Worm (Caenorhabditis elegans): ENCODE measurements around the gene K08E5.6.

Gene K08E5.6

DNA sequence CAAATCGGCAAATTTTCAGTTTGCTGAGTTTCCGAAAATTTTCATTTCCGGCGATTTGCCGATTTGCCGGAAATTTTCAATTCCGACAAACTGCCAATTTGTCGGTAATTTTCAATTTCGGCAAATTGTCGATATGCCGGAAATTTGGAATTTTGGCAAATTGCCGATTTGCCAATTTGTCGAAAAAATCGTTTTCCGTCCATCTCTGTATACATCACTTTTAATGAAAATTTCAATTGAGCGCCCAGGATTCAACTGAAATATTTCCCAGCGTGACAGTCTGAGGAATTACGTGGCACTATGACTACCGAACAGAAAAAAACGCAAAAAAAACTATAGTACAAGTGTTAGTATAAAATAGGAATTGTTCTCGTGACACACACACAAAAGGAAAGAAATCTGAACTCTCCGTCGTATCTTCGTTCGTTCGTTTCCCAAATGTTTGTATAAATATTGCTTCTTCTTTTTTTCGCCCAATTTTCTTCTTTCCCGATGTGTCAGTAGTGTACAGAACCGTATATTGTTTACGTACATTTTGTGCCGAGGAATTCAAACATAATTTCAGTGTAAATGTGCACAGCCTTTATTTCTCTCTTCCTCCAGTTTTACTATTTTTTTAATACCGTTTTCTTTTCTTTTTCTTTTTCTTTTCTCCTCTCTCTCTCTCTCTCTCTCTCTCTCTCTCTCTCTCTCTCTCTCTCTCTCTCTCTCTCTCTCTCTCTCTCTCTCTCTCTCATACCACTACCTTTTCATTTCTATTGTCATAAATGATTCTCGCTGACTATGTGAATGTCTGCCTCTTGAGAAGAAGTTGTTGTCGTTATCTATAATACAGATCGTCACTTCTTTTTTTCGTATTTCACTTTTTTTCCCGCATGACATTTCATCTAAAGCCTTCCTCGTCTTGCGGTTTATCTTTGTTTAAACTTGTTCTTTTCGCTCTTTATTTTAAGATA lies 8.1 kb upstream of the K08E5.6 start (continued):
- no peak for TF ChIP-seq efl-1 (GFP tag; optimal IDR thresholded peaks at IDR 0.05)
- TF ChIP-seq C17E4.6 (GFP tag; IDR thresholded peaks at IDR 0.05), result no peak
- peak; percentile 27; the same call in 1 of the 2 replicates for TF ChIP-seq dox-1 (GFP tag; IDR thresholded peaks at IDR 0.05)

ce11 chrIII:10134517-10134916 lies 6.3 kb upstream of the K08E5.6 start:
- TF ChIP-seq let-607 (tag; optimal IDR thresholded peaks at IDR 0.05) (no peak), ztf-3 (GFP tag; optimal IDR thresholded peaks at IDR 0.05) (no peak), nhr-179 (tag; optimal IDR thresholded peaks at IDR 0.05) (no peak), nhr-80 (tag; optimal IDR thresholded peaks at IDR 0.05) (peak; percentile 59), gei-17 (GFP tag; optimal IDR thresholded peaks at IDR 0.05) (no peak)

ce11 chrIII:10136778-10137177 lies 4.1 kb upstream of the K08E5.6 start, which contains the start of gene ZK1128.7:
Gene ZK1128.7 (plus strand): TSS chrIII:10137006.
- TF ChIP-seq nfyb-1 (GFP tag; IDR thresholded peaks at IDR 0.05) (0 out of 2 replicates have a peak, but pooled peaks have one; percentile 11), hmg-1.2 (GFP tag; IDR thresholded peaks at IDR 0.05) (peak; percentile 23; the same call in 1 of the 2 replicates), madf-8 (GFP tag; conservative IDR thresholded peaks at IDR 0.05) (no peak), ztf-26 (tag; optimal IDR thresholded peaks at IDR 0.05) (peak; percentile 1), lin-40 (tag; optimal IDR thresholded peaks at IDR 0.05) (peak; percentile 2), mes-4 (tag; optimal IDR thresholded peaks at IDR 0.05) (no peak)

DNA sequence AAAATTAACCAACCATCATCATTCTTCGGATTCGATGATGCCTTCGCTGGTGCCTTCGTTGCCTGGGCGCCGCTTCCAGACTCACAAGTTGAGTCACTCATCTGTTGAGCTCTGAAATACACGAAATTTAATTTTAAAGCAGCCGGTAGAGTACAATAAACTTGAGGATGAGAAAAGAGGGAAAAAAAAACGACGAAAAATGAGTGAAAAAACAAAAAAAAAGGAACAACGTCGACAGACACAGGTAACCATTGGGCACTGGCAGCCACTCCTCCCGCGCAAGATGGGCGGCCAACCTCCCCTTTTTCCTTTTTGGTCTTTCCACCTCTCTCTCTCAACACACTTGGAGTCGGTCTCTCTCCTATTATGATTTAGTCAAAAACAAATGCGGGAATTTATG lies 5.9 kb downstream of the K08E5.6 start, which contains the start of gene K08E5.1:
TSS of gene K08E5.1 (minus strand) at position 101 of the 400 bp plus-strand sequence.
- TF ChIP-seq hmg-1.2 (GFP tag; IDR thresholded peaks at IDR 0.05), result peak; percentile 22; the same call in 1 of the 2 replicates
- TF ChIP-seq F37B4.10 (GFP tag; IDR thresholded peaks at IDR 0.05), result no peak

DNA sequence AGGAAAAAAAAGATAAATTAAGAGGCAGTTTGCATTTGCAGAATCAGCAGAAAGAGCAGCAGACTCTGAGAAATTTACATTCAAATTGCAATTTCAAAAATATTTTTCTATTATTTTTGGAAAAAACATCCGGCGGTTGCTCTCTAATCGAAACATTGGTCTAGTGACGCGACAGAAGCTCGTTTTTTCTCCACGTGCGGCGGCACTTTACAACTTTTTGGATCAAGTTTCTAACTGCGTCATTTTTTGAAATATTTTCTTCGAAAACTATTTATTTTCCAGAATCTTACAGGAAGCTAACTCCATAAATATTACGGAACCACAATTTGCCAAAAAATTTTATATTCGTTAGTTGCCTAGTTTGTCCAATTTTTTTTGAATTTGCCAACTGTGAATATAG lies 9.1 kb downstream of the K08E5.6 start:
- no peak for TF ChIP-seq F57C9.4 (tag; optimal IDR thresholded peaks at IDR 0.05)
- no peak for TF ChIP-seq T26A5.8 (tag; optimal IDR thresholded peaks at IDR 0.05)
- no peak for TF ChIP-seq chd-7 (tag; optimal IDR thresholded peaks at IDR 0.05)
- no peak for TF ChIP-seq attf-3 (GFP tag; conservative IDR thresholded peaks at IDR 0.05)
- no peak for TF ChIP-seq lag-1 (GFP tag; IDR thresholded peaks at IDR 0.05)
- no peak for TF ChIP-seq nhr-120 (GFP tag; IDR thresholded peaks at IDR 0.05)
- no peak for TF ChIP-seq mxl-1 (tag; optimal IDR thresholded peaks at IDR 0.05)
- no peak for TF ChIP-seq tlf-1 (GFP tag; optimal IDR thresholded peaks at IDR 0.05)

ce11 chrIII:10150710-10151109 lies 9.9 kb downstream of the K08E5.6 start:
- TF ChIP-seq aptf-3 (GFP tag; IDR thresholded peaks at IDR 0.05), result no peak
- no peak for TF ChIP-seq egrh-3 (GFP tag; IDR thresholded peaks at IDR 0.05)
- TF ChIP-seq Y79H2A.3 (GFP tag; conservative IDR thresholded peaks at IDR 0.05), result no peak
- TF ChIP-seq ceh-91 (GFP tag; IDR thresholded peaks at IDR 0.05), result no peak
- TF ChIP-seq cebp-2 (GFP tag; IDR thresholded peaks at IDR 0.05), result no peak
- TF ChIP-seq ztf-18 (tag; optimal IDR thresholded peaks at IDR 0.05), result no peak
- TF ChIP-seq ztf-22 (GFP tag; optimal IDR thresholded peaks at IDR 0.05), result no peak
- TF ChIP-seq sdz-38 (tag; optimal IDR thresholded peaks at IDR 0.05), result no peak
- TF ChIP-seq F33H1.4 (GFP tag; IDR thresholded peaks at IDR 0.05), result no peak
- TF ChIP-seq ceh-40 (GFP tag; IDR thresholded peaks at IDR 0.05), result no peak
- TF ChIP-seq ztf-25 (GFP tag; IDR thresholded peaks at IDR 0.05), result no peak
- TF ChIP-seq lag-1 (GFP tag; IDR thresholded peaks at IDR 0.05), result no peak
